Worm (Caenorhabditis elegans) whole organism, young adult: ENCODE measurements around the gene tnt-3.

Experiments
- B0336.3 ChIP-seq: fragments of 200-800 bp; sonication (Bioruptor generic); IDR thresholded peaks from 2 replicates; pipeline ENCODE4 v1.3.6; 2022; ENCODE audit warnings: missing genetic modification characterization, missing compliant biosample characterization
- C06A6.2 ChIP-seq: fragments of 200-800 bp; sonication (Bioruptor generic); conservative IDR thresholded peaks from 2 replicates; pipeline ENCODE4 v1.3.6; 2022; ENCODE audit warnings: missing genetic modification characterization, missing compliant biosample characterization
- D2030.7 ChIP-seq: fragments of 200-800 bp; sonication (Bioruptor generic); IDR thresholded peaks from 2 replicates; pipeline ENCODE4 v1.3.6; 2022; ENCODE audit warnings: missing genetic modification reagents, missing genetic modification characterization, missing compliant biosample characterization
- F10E7.11 ChIP-seq: sonication (generic microtip); optimal IDR thresholded peaks from 2 replicates; lab custom pipeline; 2017; ENCODE audit warnings: mild to moderate bottlenecking, missing genetic modification characterization, moderate library complexity, missing compliant biosample characterization
- F39B2.1 ChIP-seq: fragments of 200-800 bp; sonication (Bioruptor generic); IDR thresholded peaks from 2 replicates; pipeline ENCODE4 v1.3.6; 2022; ENCODE audit warnings: missing genetic modification reagents, missing genetic modification characterization, missing compliant biosample characterization
- F49E8.2 ChIP-seq: sonication (generic microtip); optimal IDR thresholded peaks from 3 replicates; lab custom pipeline; 2017; ENCODE audit warnings: missing genetic modification characterization, mild to moderate bottlenecking, missing compliant biosample characterization, antibody characterized with exemption, moderate library complexity; ENCODE audit not compliant: insufficient read depth
- F57A8.1 ChIP-seq: fragments of 200-800 bp; sonication (Bioruptor generic); optimal IDR thresholded peaks from 2 replicates; lab custom pipeline; 2018; ENCODE audit warnings: mild to moderate bottlenecking, missing genetic modification characterization, moderate library complexity, missing compliant biosample characterization
- K11D2.4 ChIP-seq: fragments of 200-800 bp; sonication (Bioruptor generic); IDR thresholded peaks from 2 replicates; pipeline ENCODE4 v1.3.6; 2022; ENCODE audit warnings: missing genetic modification reagents, missing genetic modification characterization, missing compliant biosample characterization
- K12H6.12 ChIP-seq: fragments of 200-800 bp; sonication (Bioruptor generic); optimal IDR thresholded peaks from 2 replicates; lab custom pipeline; 2018; ENCODE audit warnings: mild to moderate bottlenecking, missing genetic modification characterization, missing compliant biosample characterization
- T26A5.8 ChIP-seq: sonication (generic microtip); optimal IDR thresholded peaks from 2 replicates; lab custom pipeline; 2016; ENCODE audit warnings: missing genetic modification characterization, missing compliant biosample characterization
- Y53F4B.3 ChIP-seq: fragments of 200-800 bp; sonication (Bioruptor generic); IDR thresholded peaks from 2 replicates; pipeline ENCODE4 v1.3.6; 2022; ENCODE audit warnings: missing genetic modification reagents, missing genetic modification characterization, missing compliant biosample characterization
- Y53G8AR.9 ChIP-seq: fragments of 200-800 bp; sonication (Bioruptor generic); conservative IDR thresholded peaks from 2 replicates; pipeline ENCODE4 v1.3.6; 2022; ENCODE audit warnings: missing genetic modification reagents, missing genetic modification characterization, missing compliant biosample characterization
- Y56A3A.18 ChIP-seq: fragments of 200-800 bp; sonication (Bioruptor generic); IDR thresholded peaks from 2 replicates; pipeline ENCODE4 v1.3.6; 2022; ENCODE audit warnings: missing genetic modification reagents, missing genetic modification characterization, missing compliant biosample characterization
- Y67H2A.10 ChIP-seq: fragments of 200-800 bp; sonication (Bioruptor generic); conservative IDR thresholded peaks from 2 replicates; pipeline ENCODE4 v1.3.6; 2022; ENCODE audit warnings: missing genetic modification reagents, missing genetic modification characterization, missing compliant biosample characterization
- Y95B8A.8 ChIP-seq: fragments of 200-800 bp; sonication (Bioruptor generic); IDR thresholded peaks from 2 replicates; pipeline ENCODE4 v1.3.6; 2022; ENCODE audit warnings: missing genetic modification reagents, missing genetic modification characterization, missing compliant biosample characterization
- ZK185.1 ChIP-seq: sonication (generic microtip); optimal IDR thresholded peaks from 2 replicates; lab custom pipeline; 2016; ENCODE audit warnings: mild to moderate bottlenecking, missing genetic modification characterization, missing compliant biosample characterization; ENCODE audit not compliant: poor library complexity, severe bottlenecking
- ama-1 ChIP-seq, 3 experiments: fragments of 150-350 bp in 1 of 3; sonication (generic microtip) in 2 of 3; optimal IDR thresholded peaks; 2 replicates each; lab custom pipeline; 2014 to 2018; ENCODE audit warnings: missing biosample characterization in 2 of 3, missing genetic modification characterization in 2 of 3, missing genetic modification reagents in 2 of 3
- atf-7 ChIP-seq: sonication (generic microtip); optimal IDR thresholded peaks from 2 replicates; lab custom pipeline; 2017; ENCODE audit warnings: mild to moderate bottlenecking, missing genetic modification characterization, missing compliant biosample characterization
- attf-3 ChIP-seq: fragments of 200-800 bp; sonication (Bioruptor generic); conservative IDR thresholded peaks from 2 replicates; pipeline ENCODE4 v1.3.6; 2022; ENCODE audit warnings: missing genetic modification reagents, missing genetic modification characterization, missing compliant biosample characterization
- attf-5 ChIP-seq: fragments of 200-800 bp; sonication (Bioruptor generic); optimal IDR thresholded peaks from 2 replicates; lab custom pipeline; 2018; ENCODE audit warnings: mild to moderate bottlenecking, missing genetic modification characterization, missing compliant biosample characterization
- attf-6 ChIP-seq: fragments of 200-800 bp; sonication (Bioruptor generic); IDR thresholded peaks from 2 replicates; pipeline ENCODE4 v1.3.6; 2022; ENCODE audit warnings: missing genetic modification reagents, missing genetic modification characterization, missing compliant biosample characterization
- cebp-2 ChIP-seq: fragments of 200-800 bp; sonication (Bioruptor generic); IDR thresholded peaks from 2 replicates; pipeline ENCODE4 v1.3.6; 2022; ENCODE audit warnings: missing genetic modification characterization, missing compliant biosample characterization
- ceh-79 ChIP-seq: sonication (generic microtip); optimal IDR thresholded peaks from 2 replicates; lab custom pipeline; 2017; ENCODE audit warnings: mild to moderate bottlenecking, missing genetic modification characterization, missing compliant biosample characterization
- dox-1 ChIP-seq: fragments of 200-800 bp; sonication (Bioruptor generic); IDR thresholded peaks from 2 replicates; pipeline ENCODE4 v1.3.6; 2022; ENCODE audit warnings: missing genetic modification reagents, missing genetic modification characterization, missing compliant biosample characterization
- dpff-1 ChIP-seq: sonication (generic microtip); optimal IDR thresholded peaks from 2 replicates; lab custom pipeline; 2017; ENCODE audit warnings: mild to moderate bottlenecking, missing genetic modification characterization, missing compliant biosample characterization
- egl-44 ChIP-seq: fragments of 200-800 bp; sonication (Bioruptor generic); IDR thresholded peaks from 2 replicates; pipeline ENCODE4 v1.3.6; 2022; ENCODE audit warnings: missing genetic modification reagents, missing genetic modification characterization, missing compliant biosample characterization
- ekl-4 ChIP-seq: fragments of 200-800 bp; sonication (Bioruptor generic); IDR thresholded peaks from 2 replicates; pipeline ENCODE4 v1.3.6; 2022; ENCODE audit warnings: missing genetic modification reagents, missing genetic modification characterization, missing compliant biosample characterization
- ets-4 ChIP-seq: fragments of 200-800 bp; sonication (Bioruptor generic); optimal IDR thresholded peaks from 2 replicates; lab custom pipeline; 2018; ENCODE audit warnings: mild to moderate bottlenecking, missing genetic modification characterization, missing compliant biosample characterization
- hsf-1 ChIP-seq: fragments of 200-800 bp; sonication (Bioruptor generic); IDR thresholded peaks from 2 replicates; pipeline ENCODE4 v1.3.6; 2022; ENCODE audit warnings: missing genetic modification reagents, missing genetic modification characterization, missing compliant biosample characterization
- let-607 ChIP-seq, 2 experiments: fragments of 200-800 bp in 1 of 2; sonication (Bioruptor generic) in 1 of 2; sonication (generic microtip) in 1 of 2; optimal IDR thresholded peaks; 2 replicates each; lab custom pipeline; 2016 to 2018; ENCODE audit warnings: mild to moderate bottlenecking in 2 of 2, missing compliant biosample characterization in 2 of 2, missing genetic modification characterization in 2 of 2, moderate library complexity in 2 of 2, missing genotype in 1 of 2
- lin-40 ChIP-seq: sonication (generic microtip); optimal IDR thresholded peaks from 2 replicates; lab custom pipeline; 2016; ENCODE audit warnings: missing genetic modification characterization, mild to moderate bottlenecking, missing compliant biosample characterization, missing genotype, missing genetic modification reagents
- lir-1 ChIP-seq: fragments of 200-800 bp; sonication (Bioruptor generic); conservative IDR thresholded peaks from 2 replicates; pipeline ENCODE4 v1.3.6; 2022; ENCODE audit warnings: missing genetic modification reagents, missing genetic modification characterization, missing compliant biosample characterization
- lsy-27 ChIP-seq: sonication (generic microtip); optimal IDR thresholded peaks from 2 replicates; lab custom pipeline; 2017; ENCODE audit warnings: missing genetic modification characterization, mild to moderate bottlenecking, missing compliant biosample characterization, antibody characterized with exemption, missing genotype, borderline replicate concordance; ENCODE audit not compliant: insufficient read depth
- madf-3 ChIP-seq: fragments of 200-800 bp; sonication (Bioruptor generic); IDR thresholded peaks from 2 replicates; pipeline ENCODE4 v1.3.6; 2022; ENCODE audit warnings: missing genetic modification reagents, missing genetic modification characterization, missing compliant biosample characterization
- mcd-1 ChIP-seq: fragments of 200-800 bp; sonication (Bioruptor generic); IDR thresholded peaks from 2 replicates; pipeline ENCODE4 v1.3.6; 2022; ENCODE audit warnings: missing genetic modification reagents, missing genetic modification characterization, missing compliant biosample characterization
- mel-28 ChIP-seq: sonication (generic microtip); optimal IDR thresholded peaks from 2 replicates; lab custom pipeline; 2016; ENCODE audit warnings: borderline replicate concordance, mild to moderate bottlenecking, missing genetic modification characterization, missing compliant biosample characterization
- nfyb-1 ChIP-seq: fragments of 200-800 bp; sonication (Bioruptor generic); IDR thresholded peaks from 2 replicates; pipeline ENCODE4 v1.3.6; 2022; ENCODE audit warnings: missing genetic modification reagents, missing genetic modification characterization, missing compliant biosample characterization
- nhr-179 ChIP-seq: sonication (generic microtip); optimal IDR thresholded peaks from 2 replicates; lab custom pipeline; 2016; ENCODE audit warnings: mild to moderate bottlenecking, missing genetic modification characterization, missing compliant biosample characterization
- nhr-27 ChIP-seq: fragments of 200-800 bp; sonication (Bioruptor generic); optimal IDR thresholded peaks from 2 replicates; lab custom pipeline; 2018; ENCODE audit warnings: mild to moderate bottlenecking, missing genetic modification characterization, moderate library complexity, missing compliant biosample characterization
- nhr-90 ChIP-seq: sonication (generic microtip); optimal IDR thresholded peaks from 2 replicates; lab custom pipeline; 2016; ENCODE audit warnings: missing genotype, mild to moderate bottlenecking, missing genetic modification characterization, missing compliant biosample characterization
- rec-8 ChIP-seq, 2 experiments: sonication (generic microtip); optimal IDR thresholded peaks; 2 replicates each; lab custom pipeline; 2016; ENCODE audit warnings: mild to moderate bottlenecking in 2 of 2, missing genetic modification characterization in 2 of 2, missing genetic modification reagents in 2 of 2, missing genotype in 2 of 2, missing biosample characterization in 1 of 2, missing compliant biosample characterization in 1 of 2, moderate library complexity in 1 of 2
- sea-2 ChIP-seq: fragments of 200-800 bp; sonication (Bioruptor generic); IDR thresholded peaks from 2 replicates; pipeline ENCODE4 v1.3.6; 2022; ENCODE audit warnings: missing genetic modification characterization, missing compliant biosample characterization
- somi-1 ChIP-seq: fragments of 200-800 bp; sonication (Bioruptor generic); optimal IDR thresholded peaks from 2 replicates; lab custom pipeline; 2018; ENCODE audit warnings: mild to moderate bottlenecking, missing genetic modification characterization, missing compliant biosample characterization
- sptf-2 ChIP-seq: fragments of 200-800 bp; sonication (Bioruptor generic); optimal IDR thresholded peaks from 2 replicates; lab custom pipeline; 2018; ENCODE audit warnings: mild to moderate bottlenecking, missing genetic modification characterization, missing compliant biosample characterization
- unc-62 ChIP-seq: fragments of 150-350 bp; optimal IDR thresholded peaks from 2 replicates; lab custom pipeline; 2014; ENCODE audit warnings: missing biosample characterization, missing genetic modification reagents, missing genetic modification characterization
- ztf-18 ChIP-seq: sonication (generic microtip); optimal IDR thresholded peaks from 2 replicates; lab custom pipeline; 2016; ENCODE audit warnings: missing genotype, mild to moderate bottlenecking, missing genetic modification characterization, missing compliant biosample characterization
- ztf-22 ChIP-seq: fragments of 200-800 bp; sonication (Bioruptor generic); optimal IDR thresholded peaks from 2 replicates; lab custom pipeline; 2018; ENCODE audit warnings: mild to moderate bottlenecking, missing genetic modification characterization, moderate library complexity, missing compliant biosample characterization
- ztf-3 ChIP-seq: fragments of 200-800 bp; sonication (Bioruptor generic); optimal IDR thresholded peaks from 2 replicates; lab custom pipeline; 2018; ENCODE audit warnings: mild to moderate bottlenecking, missing genetic modification characterization, missing compliant biosample characterization

Gene tnt-3

ce11 chrX:7986892-7987291 lies 42.0 kb upstream of the tnt-3 start (continued):
- TF ChIP-seq T26A5.8 (no peak), egl-44 (GFP tag; lab: Robert Waterston, UW) (no peak), D2030.7 (no peak), dpff-1 (tag; lab: Kevin White, UChicago) (no peak), attf-3 (GFP tag; lab: Robert Waterston, UW) (no peak), mcd-1 (GFP tag; lab: Robert Waterston, UW) (0 out of 2 replicates have a peak, but pooled peaks have one; percentile 14), dox-1 (no peak), atf-7 (tag; lab: Kevin White, UChicago) (peak; percentile 26), mel-28 (tag; lab: Kevin White, UChicago) (no peak), somi-1 (GFP tag; lab: Kevin White, UChicago) (peak; percentile 67), ZK185.1 (tag; lab: Kevin White, UChicago) (no peak), ets-4 (GFP tag; lab: Kevin White, UChicago) (no peak), Y67H2A.10 (GFP tag; lab: Robert Waterston, UW) (no peak), F10E7.11 (tag; lab: Kevin White, UChicago) (no peak), F49E8.2 (tag; lab: Kevin White, UChicago) (no peak), attf-5 (GFP tag; lab: Kevin White, UChicago) (no peak), Y53F4B.3 (GFP tag; lab: Robert Waterston, UW) (no peak), ztf-22 (GFP tag; lab: Kevin White, UChicago) (peak; percentile 40), C06A6.2 (no peak; the same call in 1 of the 2 replicates), attf-6 (GFP tag; lab: Robert Waterston, UW) (no peak), Y53G8AR.9 (GFP tag; lab: Robert Waterston, UW) (no peak), let-607 (tag; optimal IDR thresholded peaks at IDR 0.05; lab: Kevin White, UChicago) (peak in 1 of 2 experiments; percentile 34), nhr-179 (tag; lab: Kevin White, UChicago) (no peak), sea-2 (no peak), Y95B8A.8 (GFP tag; lab: Robert Waterston, UW) (no peak), sptf-2 (GFP tag; lab: Kevin White, UChicago) (no peak), ztf-3 (no peak), ama-1 (optimal IDR thresholded peaks at IDR 0.05; lab: Kevin White, UChicago) (no peak), ama-1 (GFP tag; optimal IDR thresholded peaks at IDR 0.05; lab: Kevin White, UChicago) (no peak), F57A8.1 (GFP tag; lab: Kevin White, UChicago) (no peak), lsy-27 (tag; lab: Kevin White, UChicago) (no peak), nhr-90 (no peak), K11D2.4 (GFP tag; lab: Robert Waterston, UW) (peak; percentile 53; the same call in 1 of the 2 replicates), unc-62 (GFP tag; lab: Kevin White, UChicago) (no peak), nhr-27 (tag; lab: Kevin White, UChicago) (no peak), ekl-4 (no peak), F39B2.1 (GFP tag; lab: Robert Waterston, UW) (no peak), ceh-79 (tag; lab: Kevin White, UChicago) (no peak), ztf-18 (tag; lab: Kevin White, UChicago) (no peak), madf-3 (GFP tag; lab: Robert Waterston, UW) (no peak), cebp-2 (GFP tag; lab: Robert Waterston, UW) (no peak), rec-8 (tag; optimal IDR thresholded peaks at IDR 0.05; lab: Kevin White, UChicago) (no peak), B0336.3 (no peak), lin-40 (tag; lab: Kevin White, UChicago) (peak; percentile 56), lir-1 (GFP tag; lab: Robert Waterston, UW) (no peak), hsf-1 (GFP tag; lab: Robert Waterston, UW) (no peak), nfyb-1 (no peak), Y56A3A.18 (GFP tag; lab: Robert Waterston, UW) (no peak), K12H6.12 (tag; lab: Kevin White, UChicago) (no peak)
